Worm (Caenorhabditis elegans): ENCODE data around the gene F25B4.8.
A peak's percentile ranks its signal among the peaks of the same experiment; 100 is the strongest.

Gene F25B4.8

ce11 chrV:5712189-5712588, 20.7 kb upstream of the F25B4.8 start:
- TF ChIP-seq snpc-4 (tag; optimal IDR thresholded peaks at IDR 0.05) = no peak
- TF ChIP-seq nhr-28 (tag; optimal IDR thresholded peaks at IDR 0.05) = no peak
- TF ChIP-seq zag-1 (tag; optimal IDR thresholded peaks at IDR 0.05) = no peak
- TF ChIP-seq nhr-76 (tag; optimal IDR thresholded peaks at IDR 0.05) = no peak
- TF ChIP-seq elt-3 (tag; optimal IDR thresholded peaks at IDR 0.05) = no peak
- no peak for TF ChIP-seq hmg-11 (tag; optimal IDR thresholded peaks at IDR 0.05)
- no peak for TF ChIP-seq mdl-1 (tag; optimal IDR thresholded peaks at IDR 0.05)
- no peak for TF ChIP-seq ztf-11 (tag; optimal IDR thresholded peaks at IDR 0.05)
- no peak for TF ChIP-seq elt-2 (tag; optimal IDR thresholded peaks at IDR 0.05)
- no peak for TF ChIP-seq sea-2 (GFP tag; optimal IDR thresholded peaks at IDR 0.05)
- TF ChIP-seq unc-39 (tag; optimal IDR thresholded peaks at IDR 0.05) = no peak

- no peak for TF ChIP-seq mdl-1 (tag; optimal IDR thresholded peaks at IDR 0.05)
- no peak for TF ChIP-seq fos-1 (tag; optimal IDR thresholded peaks at IDR 0.05)
- TF ChIP-seq elt-1 (tag; optimal IDR thresholded peaks at IDR 0.05) = no peak
- no peak for TF ChIP-seq lin-39 (tag; optimal IDR thresholded peaks at IDR 0.05)
- no peak for TF ChIP-seq jun-1 (tag; optimal IDR thresholded peaks at IDR 0.05)
- no peak for TF ChIP-seq egl-27 (tag; optimal IDR thresholded peaks at IDR 0.05)
- TF ChIP-seq nfya-1 (tag; optimal IDR thresholded peaks at IDR 0.05; ENCODE audit: insufficient read depth) = no peak
- TF ChIP-seq ZK546.5 (tag; optimal IDR thresholded peaks at IDR 0.05) = no peak
- no peak for TF ChIP-seq nhr-43 (tag; optimal IDR thresholded peaks at IDR 0.05; ENCODE audit: poor library complexity, severe bottlenecking)
- no peak for TF ChIP-seq mml-1 (tag; optimal IDR thresholded peaks at IDR 0.05)
- TF ChIP-seq ceh-16 (tag; optimal IDR thresholded peaks at IDR 0.05) = no peak
- no peak for TF ChIP-seq nhr-67 (tag; optimal IDR thresholded peaks at IDR 0.05)
- no peak for TF ChIP-seq sea-2 (GFP tag; optimal IDR thresholded peaks at IDR 0.05)
- no peak for TF ChIP-seq lin-15B (tag; optimal IDR thresholded peaks at IDR 0.05)
- no peak for TF ChIP-seq unc-62 (GFP tag; optimal IDR thresholded peaks at IDR 0.05)
- no peak for TF ChIP-seq lsy-12 (tag; optimal IDR thresholded peaks at IDR 0.05)
- TF ChIP-seq pha-4 (tag; optimal IDR thresholded peaks at IDR 0.05) = no peak
- no peak for TF ChIP-seq tbx-2 (tag; optimal IDR thresholded peaks at IDR 0.05)
- no peak for TF ChIP-seq R02D3.7 (tag; optimal IDR thresholded peaks at IDR 0.05)
These were observed 16.8 kb upstream of the F25B4.8 start for ce11 chrV:5708331-5708730.

- no peak for TF ChIP-seq lin-15B (tag; optimal IDR thresholded peaks at IDR 0.05)
- TF ChIP-seq ceh-9 (tag; optimal IDR thresholded peaks at IDR 0.05) = no peak
- TF ChIP-seq nhr-23 (tag; optimal IDR thresholded peaks at IDR 0.05) = no peak
- TF ChIP-seq nhr-237 (tag; optimal IDR thresholded peaks at IDR 0.05) = no peak
- TF ChIP-seq pqm-1 (tag; optimal IDR thresholded peaks at IDR 0.05) = no peak
- TF ChIP-seq nhr-76 (tag; optimal IDR thresholded peaks at IDR 0.05) = no peak
- TF ChIP-seq eor-1 (tag; optimal IDR thresholded peaks at IDR 0.05) = no peak
These were observed 14.0 kb upstream of the F25B4.8 start, which contains the start of gene peli-1 for ce11 chrV:5705510-5705909. TSS of gene peli-1 (plus strand) at chrV:5705810.

- TF ChIP-seq hmg-11 (tag; optimal IDR thresholded peaks at IDR 0.05) (no peak), ceh-9 (tag; optimal IDR thresholded peaks at IDR 0.05) (no peak), nhr-11 (tag; optimal IDR thresholded peaks at IDR 0.05) (peak; percentile 46)
These were observed 13.0 kb upstream of the F25B4.8 start for ce11 chrV:5704467-5704866.

ce11 chrV:5701106-5701505, 9.6 kb upstream of the F25B4.8 start:
- TF ChIP-seq R02D3.7 (tag; optimal IDR thresholded peaks at IDR 0.05) (peak; percentile 0), mdl-1 (tag; optimal IDR thresholded peaks at IDR 0.05) (peak; percentile 14), nhr-23 (tag; optimal IDR thresholded peaks at IDR 0.05) (peak; percentile 40), ZK546.5 (tag; optimal IDR thresholded peaks at IDR 0.05) (no peak), nhr-11 (tag; optimal IDR thresholded peaks at IDR 0.05) (no peak), ama-1 (optimal IDR thresholded peaks at IDR 0.05) (peak; percentile 72), elt-3 (tag; optimal IDR thresholded peaks at IDR 0.05) (peak in 2 of 3 experiments; percentile 45 to 90)
